Fruit fly (Drosophila melanogaster) whole organism, embryonic: ENCODE measurements around the gene wrd.

Source experiments
- BEAF-32 ChIP-seq: fragments of 200-800 bp; sonication (Bioruptor generic); optimal IDR thresholded peaks from 3 replicates; lab custom pipeline; 2017; ENCODE audit warnings: missing biosample characterization, missing genetic modification characterization, mild to moderate bottlenecking, moderate library complexity, missing genetic modification reagents
- CG10267 ChIP-seq: fragments of 200-800 bp; sonication (Bioruptor generic); optimal IDR thresholded peaks from 2 replicates; lab custom pipeline; 2018; ENCODE audit warnings: missing biosample characterization, mild to moderate bottlenecking, missing genetic modification characterization, moderate library complexity
- CG10462 ChIP-seq: fragments of 200-800 bp; sonication (Bioruptor generic); optimal IDR thresholded peaks from 2 replicates; lab custom pipeline; 2016; ENCODE audit warnings: missing biosample characterization, missing genetic modification characterization
- CG17328 ChIP-seq: fragments of 200-800 bp; sonication (Bioruptor generic); IDR thresholded peaks from 2 replicates; pipeline ENCODE4 v1.3.6; 2022; ENCODE audit warnings: missing biosample characterization, missing genetic modification characterization
- CG17361 ChIP-seq: fragments of 200-800 bp; sonication (Bioruptor generic); IDR thresholded peaks from 3 replicates; pipeline ENCODE4 v1.3.6; 2022; ENCODE audit warnings: missing biosample characterization, missing genetic modification characterization
- CG18262 ChIP-seq: fragments of 200-800 bp; optimal IDR thresholded peaks from 3 replicates; lab custom pipeline; 2019; ENCODE audit warnings: missing biosample characterization, mild to moderate bottlenecking, missing genetic modification characterization, moderate library complexity
- CG2120 ChIP-seq: fragments of 200-800 bp; sonication (Bioruptor generic); optimal IDR thresholded peaks from 3 replicates; lab custom pipeline; 2016; ENCODE audit warnings: missing biosample characterization, missing genetic modification characterization
- CG3163 ChIP-seq: fragments of 200-800 bp; sonication (Bioruptor generic); optimal IDR thresholded peaks from 3 replicates; lab custom pipeline; 2016; ENCODE audit warnings: missing biosample characterization, missing genetic modification characterization
- CG32532 ChIP-seq: fragments of 200-800 bp; sonication (Bioruptor generic); IDR thresholded peaks from 2 replicates; pipeline ENCODE4 v1.3.6; 2022; ENCODE audit warnings: missing biosample characterization, missing genetic modification characterization
- CG34376 ChIP-seq: fragments of 200-800 bp; sonication (Bioruptor generic); optimal IDR thresholded peaks from 2 replicates; lab custom pipeline; 2018; ENCODE audit warnings: missing biosample characterization, mild to moderate bottlenecking, missing genetic modification characterization
- CG3847 ChIP-seq: fragments of 200-800 bp; sonication (Bioruptor generic); IDR thresholded peaks from 2 replicates; pipeline ENCODE4 v1.3.6; 2022; ENCODE audit warnings: missing biosample characterization, missing genetic modification characterization
- CG7928 ChIP-seq: fragments of 200-800 bp; sonication (Bioruptor generic); optimal IDR thresholded peaks from 2 replicates; lab custom pipeline; 2017; ENCODE audit warnings: missing biosample characterization, mild to moderate bottlenecking, missing genetic modification characterization
- CG8089 ChIP-seq: fragments of 200-800 bp; sonication (Bioruptor generic); optimal IDR thresholded peaks from 3 replicates; lab custom pipeline; 2016; ENCODE audit warnings: missing biosample characterization, missing genetic modification characterization
- CG9215 ChIP-seq: fragments of 200-800 bp; sonication (Bioruptor generic); IDR thresholded peaks from 2 replicates; pipeline ENCODE4 v1.3.6; 2022; ENCODE audit warnings: missing biosample characterization, missing genetic modification characterization
- CG9609 ChIP-seq: fragments of 200-800 bp; sonication (Bioruptor generic); optimal IDR thresholded peaks from 3 replicates; lab custom pipeline; 2016; ENCODE audit warnings: missing biosample characterization, missing genetic modification characterization
- CG9727 ChIP-seq: fragments of 200-800 bp; sonication (Bioruptor generic); optimal IDR thresholded peaks from 3 replicates; lab custom pipeline; 2017; ENCODE audit warnings: missing biosample characterization, mild to moderate bottlenecking, missing genetic modification characterization
- CHES-1-like ChIP-seq: fragments of 200-800 bp; sonication (Bioruptor generic); optimal IDR thresholded peaks from 2 replicates; lab custom pipeline; 2016; ENCODE audit warnings: missing biosample characterization, missing genetic modification characterization
- Doc2 ChIP-seq: fragments of 200-800 bp; sonication (Bioruptor generic); IDR thresholded peaks from 2 replicates; pipeline ENCODE4 v1.3.6; 2022; ENCODE audit warnings: missing biosample characterization, missing genetic modification characterization
- Fer1 ChIP-seq: fragments of 200-800 bp; sonication (Bioruptor generic); optimal IDR thresholded peaks from 2 replicates; lab custom pipeline; 2017; ENCODE audit warnings: missing biosample characterization, mild to moderate bottlenecking, missing genetic modification characterization
- Fer2 ChIP-seq: fragments of 200-800 bp; sonication (Bioruptor generic); optimal IDR thresholded peaks from 2 replicates; lab custom pipeline; 2018; ENCODE audit warnings: missing biosample characterization, mild to moderate bottlenecking, missing genetic modification characterization, moderate library complexity
- Fer3 ChIP-seq: fragments of 200-800 bp; sonication (Bioruptor generic); optimal IDR thresholded peaks from 2 replicates; lab custom pipeline; 2018; ENCODE audit warnings: missing biosample characterization, mild to moderate bottlenecking, missing genetic modification characterization, moderate library complexity
- H15 ChIP-seq: fragments of 200-800 bp; sonication (Bioruptor generic); IDR thresholded peaks from 3 replicates; pipeline ENCODE4 v1.3.6; 2022; ENCODE audit warnings: missing biosample characterization, missing genetic modification characterization
- HLH54F ChIP-seq: fragments of 200-800 bp; sonication (Bioruptor generic); optimal IDR thresholded peaks from 3 replicates; lab custom pipeline; 2016; ENCODE audit warnings: missing biosample characterization, missing genetic modification characterization
- Med ChIP-seq: fragments of 200-800 bp; sonication (Bioruptor generic); peaks from one replicate; lab custom pipeline; 2016; ENCODE audit warnings: missing biosample characterization, missing genetic modification characterization, mild to moderate bottlenecking, inconsistent platforms, moderate library complexity
- NC2β ChIP-seq: fragments of 200-800 bp; sonication (Bioruptor generic); optimal IDR thresholded peaks from 2 replicates; lab custom pipeline; 2016; ENCODE audit warnings: missing biosample characterization, missing genetic modification characterization
- Sox100B ChIP-seq: fragments of 200-800 bp; sonication (Bioruptor generic); optimal IDR thresholded peaks from 3 replicates; lab custom pipeline; 2018; ENCODE audit warnings: missing biosample characterization, mild to moderate bottlenecking, missing genetic modification characterization
- Xbp1 ChIP-seq: fragments of 200-800 bp; sonication (Bioruptor generic); optimal IDR thresholded peaks from 3 replicates; lab custom pipeline; 2016; ENCODE audit warnings: missing biosample characterization, mild to moderate bottlenecking, missing genetic modification characterization
- amos ChIP-seq: fragments of 200-800 bp; sonication (Bioruptor generic); IDR thresholded peaks from 2 replicates; pipeline ENCODE4 v1.3.6; 2022; ENCODE audit warnings: missing biosample characterization, missing genetic modification characterization; ENCODE audit not compliant: partially characterized antibody
- ara ChIP-seq: fragments of 200-800 bp; sonication (Bioruptor generic); IDR thresholded peaks from 2 replicates; pipeline ENCODE4 v1.3.6; 2022; ENCODE audit warnings: missing biosample characterization, missing genetic modification characterization
- ase ChIP-seq: fragments of 200-800 bp; sonication (Bioruptor generic); IDR thresholded peaks from 3 replicates; pipeline ENCODE4 v1.3.6; 2022; ENCODE audit warnings: missing biosample characterization, missing genetic modification characterization
- bcd ChIP-seq: fragments of 200-800 bp; sonication (Bioruptor generic); optimal IDR thresholded peaks from 2 replicates; lab custom pipeline; 2017; ENCODE audit warnings: missing biosample characterization, mild to moderate bottlenecking, missing genetic modification characterization
- ci ChIP-seq: fragments of 200-800 bp; sonication (Bioruptor generic); IDR thresholded peaks from 3 replicates; pipeline ENCODE4 v1.3.6; 2022; ENCODE audit warnings: missing biosample characterization, missing genetic modification characterization
- croc ChIP-seq: fragments of 200-800 bp; sonication (Bioruptor generic); conservative IDR thresholded peaks from 3 replicates; pipeline ENCODE4 v1.3.6; 2022; ENCODE audit warnings: missing biosample characterization, missing genetic modification characterization
- dysf ChIP-seq: fragments of 200-800 bp; sonication (Bioruptor generic); IDR thresholded peaks from 3 replicates; pipeline ENCODE4 v1.3.6; 2022; ENCODE audit warnings: missing biosample characterization, missing genetic modification characterization
- eyg ChIP-seq: fragments of 200-800 bp; sonication (Bioruptor generic); optimal IDR thresholded peaks from 3 replicates; lab custom pipeline; 2016; ENCODE audit warnings: missing biosample characterization, missing genetic modification characterization
- fd3F ChIP-seq: fragments of 200-800 bp; sonication (Bioruptor generic); optimal IDR thresholded peaks from 2 replicates; lab custom pipeline; 2018; ENCODE audit warnings: missing biosample characterization, mild to moderate bottlenecking, missing genetic modification characterization, moderate library complexity
- gsb-n ChIP-seq: fragments of 200-800 bp; sonication (Bioruptor generic); optimal IDR thresholded peaks from 3 replicates; lab custom pipeline; 2018; ENCODE audit warnings: missing biosample characterization, mild to moderate bottlenecking, missing genetic modification characterization
- insv ChIP-seq, 2 experiments: fragments of 200-800 bp; sonication (Bioruptor generic); optimal IDR thresholded peaks; 3 replicates each; lab custom pipeline; 2016 to 2018; ENCODE audit warnings: missing biosample characterization in 2 of 2, missing genetic modification characterization in 2 of 2
- klu ChIP-seq: fragments of 200-800 bp; sonication (Bioruptor generic); IDR thresholded peaks from 2 replicates; pipeline ENCODE4 v1.3.6; 2022; ENCODE audit warnings: missing biosample characterization, missing genetic modification characterization
- lola ChIP-seq, 3 experiments: fragments of >200 bp in 2 of 3; fragments of 200-800 bp in 1 of 3; sonication (Bioruptor generic) in 1 of 3; optimal IDR thresholded peaks; 2 replicates each; lab custom pipeline; 2017 to 2019; ENCODE audit warnings: missing biosample characterization in 3 of 3, missing genetic modification characterization in 3 of 3, mild to moderate bottlenecking in 1 of 3, moderate library complexity in 1 of 3
- nau ChIP-seq: fragments of 200-800 bp; sonication (Bioruptor generic); optimal IDR thresholded peaks from 3 replicates; lab custom pipeline; 2017; ENCODE audit warnings: missing biosample characterization, mild to moderate bottlenecking, missing genetic modification characterization, missing genetic modification reagents
- nmo ChIP-seq: fragments of 200-800 bp; sonication (Bioruptor generic); optimal IDR thresholded peaks from 2 replicates; lab custom pipeline; 2018; ENCODE audit warnings: missing biosample characterization, mild to moderate bottlenecking, missing genetic modification characterization, moderate library complexity
- phol ChIP-seq: fragments of 200-800 bp; sonication (Bioruptor generic); optimal IDR thresholded peaks from 3 replicates; lab custom pipeline; 2018; ENCODE audit warnings: missing biosample characterization, mild to moderate bottlenecking, missing genetic modification characterization, moderate library complexity
- pnt ChIP-seq: fragments of 200-800 bp; sonication (Bioruptor generic); optimal IDR thresholded peaks from 3 replicates; lab custom pipeline; 2016; ENCODE audit warnings: missing biosample characterization, missing genetic modification characterization
- pum ChIP-seq: fragments of 200-800 bp; sonication (Bioruptor generic); optimal IDR thresholded peaks from 2 replicates; lab custom pipeline; 2016; ENCODE audit warnings: missing biosample characterization, missing genetic modification characterization
- scrt ChIP-seq: fragments of 200-800 bp; sonication (Bioruptor generic); optimal IDR thresholded peaks from 2 replicates; lab custom pipeline; 2018; ENCODE audit warnings: missing biosample characterization, mild to moderate bottlenecking, missing genetic modification characterization, moderate library complexity
- slou ChIP-seq: fragments of 200-800 bp; sonication (Bioruptor generic); optimal IDR thresholded peaks from 3 replicates; lab custom pipeline; 2016; ENCODE audit warnings: missing biosample characterization, missing genetic modification characterization
- trh ChIP-seq: fragments of 200-800 bp; sonication (Bioruptor generic); optimal IDR thresholded peaks from 2 replicates; lab custom pipeline; 2016; ENCODE audit warnings: missing biosample characterization, missing genetic modification characterization
- wdn ChIP-seq: fragments of 200-800 bp; sonication (Bioruptor generic); IDR thresholded peaks from 2 replicates; pipeline ENCODE4 v1.3.6; 2022; ENCODE audit warnings: missing biosample characterization, missing genetic modification characterization
- zf30C ChIP-seq: fragments of 200-800 bp; sonication (Bioruptor generic); optimal IDR thresholded peaks from 3 replicates; lab custom pipeline; 2018; ENCODE audit warnings: missing biosample characterization, mild to moderate bottlenecking, missing genetic modification characterization

wrd gene

DNA sequence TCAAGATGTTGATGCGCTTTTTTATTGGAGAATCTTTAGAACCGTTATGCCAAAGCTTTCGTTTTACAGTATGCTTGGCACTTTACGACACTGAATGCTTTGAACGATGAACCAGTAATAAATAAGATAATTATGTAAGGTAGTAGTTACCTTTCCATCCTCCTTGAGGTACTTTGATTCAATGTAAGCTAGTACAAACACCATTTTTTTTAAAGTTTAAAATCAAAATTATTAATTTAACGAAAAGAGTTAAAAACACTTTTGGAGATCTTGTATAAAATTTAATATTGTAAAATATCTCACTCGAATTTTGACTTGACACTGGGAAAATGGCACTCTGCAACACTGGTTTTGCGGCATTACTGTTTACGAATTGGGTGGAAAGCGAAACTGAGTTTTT is 17.8 kb downstream of the wrd start, which contains the start of the genes Arp5 and CG7208 (continued):
- peak; percentile 74 for TF ChIP-seq bcd
- peak; percentile 77 for TF ChIP-seq Fer3 (tag; lab: Kevin White, UChicago)
- peak; percentile 48 for TF ChIP-seq Fer2
- peak; percentile 23 for TF ChIP-seq CG3163 (GFP tag; lab: Kevin White, UChicago)
- peak; percentile 64 for TF ChIP-seq Sox100B (GFP tag; lab: Kevin White, UChicago)
- peak; percentile 95 for TF ChIP-seq CG10267 (tag; lab: Kevin White, UChicago)
- TF ChIP-seq CG2120 (GFP tag; lab: Kevin White, UChicago): peak; percentile 91
- peak; percentile 66 for TF ChIP-seq CHES-1-like (GFP tag; lab: Kevin White, UChicago)
- TF ChIP-seq CG3847 (GFP tag; lab: Robert Waterston, UW): peak; percentile 81
- peak in 1 of 3 experiments; percentile 51 for TF ChIP-seq lola (GFP tag; optimal IDR thresholded peaks at IDR 0.05; lab: Kevin White, UChicago)
- TF ChIP-seq zf30C (GFP tag; lab: Kevin White, UChicago): no peak
- peak; percentile 48 for TF ChIP-seq pum (GFP tag; lab: Kevin White, UChicago)
- TF ChIP-seq NC2β (GFP tag; lab: Kevin White, UChicago): peak; percentile 1
- TF ChIP-seq ase (GFP tag; lab: Robert Waterston, UW): peak; percentile 8; the same call in 1 of the 3 replicates
- TF ChIP-seq Xbp1: peak; percentile 78
- TF ChIP-seq slou (GFP tag; lab: Kevin White, UChicago): peak; percentile 42
- peak; percentile 63 for TF ChIP-seq CG32532 (GFP tag; lab: Robert Waterston, UW)
- no peak for TF ChIP-seq eyg (GFP tag; lab: Kevin White, UChicago)
- TF ChIP-seq wdn (GFP tag; lab: Robert Waterston, UW): peak; percentile 39; the same call in 1 of the 2 replicates
- TF ChIP-seq CG9609 (GFP tag; lab: Kevin White, UChicago): peak; percentile 31
- no peak for TF ChIP-seq Doc2 (GFP tag; lab: Robert Waterston, UW)
- TF ChIP-seq phol (tag; lab: Kevin White, UChicago): peak; percentile 81
- TF ChIP-seq CG17328: peak; percentile 40; the same call in 1 of the 2 replicates
- TF ChIP-seq CG9727 (GFP tag; lab: Kevin White, UChicago): peak; percentile 64
- peak; percentile 83 for TF ChIP-seq nmo (GFP tag; lab: Kevin White, UChicago)
- peak; percentile 71 for TF ChIP-seq fd3F (GFP tag; lab: Kevin White, UChicago)
- peak; percentile 55 for TF ChIP-seq scrt (GFP tag; lab: Kevin White, UChicago)
- TF ChIP-seq amos: peak; percentile 38; the same call in 1 of the 2 replicates
- TF ChIP-seq CG7928 (GFP tag; lab: Kevin White, UChicago): peak; percentile 30
- TF ChIP-seq H15 (GFP tag; lab: Robert Waterston, UW): peak; percentile 54; the same call in 2 of the 3 replicates
- TF ChIP-seq dysf: peak; percentile 70
- TF ChIP-seq ara: 0 out of 2 replicates have a peak, but pooled peaks have one; percentile 31
- TF ChIP-seq CG18262 (tag; lab: Kevin White, UChicago): peak; percentile 71
- TF ChIP-seq CG17361 (GFP tag; lab: Robert Waterston, UW): peak; percentile 67
- peak; percentile 72 for TF ChIP-seq CG34376
- peak; percentile 57 for TF ChIP-seq gsb-n
- peak; percentile 60; the same call in 1 of the 2 replicates for TF ChIP-seq klu (GFP tag; lab: Robert Waterston, UW)
- TF ChIP-seq HLH54F (GFP tag; lab: Kevin White, UChicago): peak; percentile 57
- peak; percentile 23 for TF ChIP-seq trh (GFP tag; lab: Kevin White, UChicago)
- TF ChIP-seq nau (GFP tag; lab: Kevin White, UChicago): no peak
- TF ChIP-seq ci: peak; percentile 36; the same call in 1 of the 3 replicates
- peak; percentile 70 for TF ChIP-seq Fer1 (GFP tag; lab: Kevin White, UChicago)
- TF ChIP-seq BEAF-32 (GFP tag; lab: Kevin White, UChicago): peak; percentile 41
- peak; percentile 88 for TF ChIP-seq Med
- peak; percentile 44 for TF ChIP-seq CG10462
- peak; percentile 18 for TF ChIP-seq pnt (GFP tag; lab: Kevin White, UChicago)
- TF ChIP-seq insv (GFP tag; optimal IDR thresholded peaks at IDR 0.05; lab: Kevin White, UChicago): peak in 1 of 2 experiments; percentile 20
- TF ChIP-seq CG9215 (GFP tag; lab: Robert Waterston, UW): peak; percentile 69
- TF ChIP-seq CG8089 (GFP tag; lab: Kevin White, UChicago): no peak
- 0 out of 3 replicates have a peak, but pooled peaks have one; percentile 19 for TF ChIP-seq croc (GFP tag; lab: Robert Waterston, UW)
